Worm (Caenorhabditis elegans) whole organism, L4 larva: ENCODE measurements around the gene sav-1.

Experiments
- F26F4.8 ChIP-seq: fragments of 200-800 bp; sonication (Bioruptor generic); conservative IDR thresholded peaks from 2 replicates; pipeline ENCODE4 v1.3.6; 2022; ENCODE audit warnings: missing genetic modification characterization, missing compliant biosample characterization
- T20F7.1 ChIP-seq: fragments of 200-800 bp; sonication (Bioruptor generic); optimal IDR thresholded peaks from 2 replicates; lab custom pipeline; 2018; ENCODE audit warnings: mild to moderate bottlenecking, missing genetic modification characterization, missing compliant biosample characterization
- T26A8.4 ChIP-seq: fragments of 200-800 bp; sonication (Bioruptor generic); IDR thresholded peaks from 2 replicates; pipeline ENCODE4 v1.3.6; 2022; ENCODE audit warnings: missing genetic modification characterization, missing compliant biosample characterization
- Y105C5A.15 ChIP-seq: fragments of 200-800 bp; sonication (Bioruptor generic); IDR thresholded peaks from 2 replicates; pipeline ENCODE4 v1.3.6; 2022; ENCODE audit warnings: missing genetic modification characterization, missing compliant biosample characterization
- aha-1 ChIP-seq: fragments of 150-350 bp; peaks from one replicate; lab custom pipeline; 2014; ENCODE audit warnings: missing biosample characterization, missing genetic modification characterization
- ceh-20 ChIP-seq: fragments of 200-800 bp; sonication (Bioruptor generic); IDR thresholded peaks from 2 replicates; pipeline ENCODE4 v1.3.6; 2022; ENCODE audit warnings: missing genetic modification reagents, missing genetic modification characterization, missing compliant biosample characterization
- ceh-44 ChIP-seq: fragments of 200-800 bp; sonication (Bioruptor generic); IDR thresholded peaks from 2 replicates; pipeline ENCODE4 v1.3.6; 2022; ENCODE audit warnings: missing genetic modification reagents, missing genetic modification characterization, missing compliant biosample characterization
- ctbp-1 ChIP-seq: fragments of 200-800 bp; sonication (Bioruptor generic); IDR thresholded peaks from 2 replicates; pipeline ENCODE4 v1.3.6; 2022; ENCODE audit warnings: missing genetic modification reagents, missing genetic modification characterization, missing compliant biosample characterization
- daf-16 ChIP-seq, 3 experiments: sonication (generic microtip); optimal IDR thresholded peaks; 2 replicates each; lab custom pipeline; 2016 to 2017; ENCODE audit warnings: missing genetic modification characterization in 3 of 3, missing genetic modification reagents in 3 of 3, mild to moderate bottlenecking in 2 of 3, missing compliant biosample characterization in 2 of 3, missing biosample characterization in 1 of 3, moderate library complexity in 1 of 3
- daf-19 ChIP-seq: fragments of 200-800 bp; sonication (Bioruptor generic); conservative IDR thresholded peaks from 2 replicates; pipeline ENCODE4 v1.3.6; 2022; ENCODE audit warnings: missing genetic modification characterization, missing compliant biosample characterization
- dmd-6 ChIP-seq: fragments of 200-800 bp; sonication (Bioruptor generic); IDR thresholded peaks from 2 replicates; pipeline ENCODE4 v1.3.6; 2022; ENCODE audit warnings: missing genetic modification reagents, missing genetic modification characterization, missing compliant biosample characterization
- dmd-9 ChIP-seq: fragments of 200-800 bp; sonication (Bioruptor generic); IDR thresholded peaks from 2 replicates; pipeline ENCODE4 v1.3.6; 2022; ENCODE audit warnings: missing genetic modification reagents, missing genetic modification characterization, missing compliant biosample characterization
- dve-1 ChIP-seq: sonication (generic microtip); optimal IDR thresholded peaks from 2 replicates; lab custom pipeline; 2017; ENCODE audit warnings: antibody characterized with exemption, mild to moderate bottlenecking, missing genetic modification characterization, missing compliant biosample characterization; ENCODE audit not compliant: insufficient read depth
- egl-27 ChIP-seq: sonication (generic microtip); optimal IDR thresholded peaks from 3 replicates; lab custom pipeline; 2017; ENCODE audit warnings: missing biosample characterization, missing genetic modification reagents, missing genetic modification characterization
- hif-1 ChIP-seq, 2 experiments: sonication (generic microtip); optimal IDR thresholded peaks; 2 replicates each; lab custom pipeline; 2016 to 2017; ENCODE audit warnings: missing compliant biosample characterization in 2 of 2, missing genetic modification characterization in 2 of 2, missing genetic modification reagents in 2 of 2, missing genotype in 2 of 2, mild to moderate bottlenecking in 1 of 2
- hlh-11 ChIP-seq: fragments of 200-800 bp; sonication (Bioruptor generic); optimal IDR thresholded peaks from 2 replicates; lab custom pipeline; 2018; ENCODE audit warnings: mild to moderate bottlenecking, missing genetic modification characterization, missing compliant biosample characterization
- hlh-30 ChIP-seq: sonication (generic microtip); optimal IDR thresholded peaks from 2 replicates; lab custom pipeline; 2017; ENCODE audit warnings: antibody characterized with exemption, mild to moderate bottlenecking, missing genetic modification characterization, missing compliant biosample characterization; ENCODE audit not compliant: insufficient read depth
- hmg-1.1 ChIP-seq: fragments of 200-800 bp; sonication (Bioruptor generic); IDR thresholded peaks from 2 replicates; pipeline ENCODE4 v1.3.6; 2022; ENCODE audit warnings: missing genetic modification reagents, missing genetic modification characterization, missing compliant biosample characterization
- lir-3 ChIP-seq: sonication (generic microtip); optimal IDR thresholded peaks from 2 replicates; lab custom pipeline; 2016; ENCODE audit warnings: mild to moderate bottlenecking, missing genetic modification characterization, missing compliant biosample characterization
- lsy-2 ChIP-seq, 2 experiments: fragments of 150-350 bp in 1 of 2; sonication (generic microtip) in 1 of 2; optimal IDR thresholded peaks; 2 replicates each; lab custom pipeline; 2014 to 2017; ENCODE audit warnings: missing biosample characterization in 2 of 2, missing genetic modification characterization in 2 of 2
- madf-5 ChIP-seq, 2 experiments: fragments of 200-800 bp; sonication (Bioruptor generic); IDR thresholded peaks; 2 replicates each; pipeline ENCODE4 v1.3.6; 2022; ENCODE audit warnings: missing compliant biosample characterization in 2 of 2, missing genetic modification characterization in 2 of 2
- madf-9 ChIP-seq: fragments of 200-800 bp; sonication (Bioruptor generic); conservative IDR thresholded peaks from 2 replicates; pipeline ENCODE4 v1.3.6; 2022; ENCODE audit warnings: missing genetic modification reagents, missing genetic modification characterization, missing compliant biosample characterization
- mdl-1 ChIP-seq, 2 experiments: fragments of 150-350 bp in 1 of 2; sonication (generic microtip) in 1 of 2; optimal IDR thresholded peaks; 2 replicates each; lab custom pipeline; 2014 to 2017; ENCODE audit warnings: missing biosample characterization in 2 of 2, missing genetic modification characterization in 2 of 2
- mdt-29 ChIP-seq: fragments of 200-800 bp; sonication (Bioruptor generic); IDR thresholded peaks from 2 replicates; pipeline ENCODE4 v1.3.6; 2022; ENCODE audit warnings: missing genetic modification reagents, missing genetic modification characterization, missing compliant biosample characterization
- mep-1 ChIP-seq: fragments of 150-350 bp; sonication (generic microtip); optimal IDR thresholded peaks from 3 replicates; lab custom pipeline; 2014; ENCODE audit warnings: missing biosample characterization, missing genetic modification characterization
- mes-2 ChIP-seq: sonication (generic microtip); optimal IDR thresholded peaks from 2 replicates; lab custom pipeline; 2016; ENCODE audit warnings: missing genotype, mild to moderate bottlenecking, missing genetic modification characterization, missing compliant biosample characterization; ENCODE audit not compliant: poor library complexity, severe bottlenecking
- mxl-3 ChIP-seq: fragments of 200-800 bp; sonication (Bioruptor generic); optimal IDR thresholded peaks from 2 replicates; lab custom pipeline; 2018; ENCODE audit warnings: mild to moderate bottlenecking, missing genetic modification characterization, missing compliant biosample characterization
- nhr-102 ChIP-seq: sonication (generic microtip); optimal IDR thresholded peaks from 2 replicates; lab custom pipeline; 2016; ENCODE audit warnings: mild to moderate bottlenecking, missing genetic modification characterization, moderate library complexity, missing compliant biosample characterization
- nhr-25 ChIP-seq: sonication (generic microtip); optimal IDR thresholded peaks from 2 replicates; lab custom pipeline; 2017; ENCODE audit warnings: missing genetic modification characterization, mild to moderate bottlenecking, missing compliant biosample characterization, antibody characterized with exemption, moderate library complexity, borderline replicate concordance; ENCODE audit not compliant: insufficient read depth
- nhr-76 ChIP-seq: fragments of 150-350 bp; optimal IDR thresholded peaks from 2 replicates; lab custom pipeline; 2014; ENCODE audit warnings: missing biosample characterization, missing genetic modification characterization
- set-16 ChIP-seq: fragments of 200-800 bp; sonication (Bioruptor generic); IDR thresholded peaks from 2 replicates; pipeline ENCODE4 v1.3.6; 2022; ENCODE audit warnings: missing genetic modification reagents, missing genetic modification characterization, missing compliant biosample characterization
- snpc-4 ChIP-seq: fragments of 150-350 bp; optimal IDR thresholded peaks from 2 replicates; lab custom pipeline; 2014; ENCODE audit warnings: missing biosample characterization, missing genetic modification characterization
- spr-1 ChIP-seq: sonication (generic microtip); optimal IDR thresholded peaks from 2 replicates; lab custom pipeline; 2016; ENCODE audit warnings: mild to moderate bottlenecking, missing genetic modification characterization, missing compliant biosample characterization
- tra-1 ChIP-seq: fragments of 200-800 bp; sonication (Bioruptor generic); IDR thresholded peaks from 2 replicates; pipeline ENCODE4 v1.3.6; 2022; ENCODE audit warnings: missing genetic modification reagents, missing genetic modification characterization, missing compliant biosample characterization
- unc-62 ChIP-seq, 3 experiments: fragments of 150-350 bp in 1 of 3; sonication (generic microtip); optimal IDR thresholded peaks in 2 of 3; peaks in 1 of 3; 1 replicate in 1 of 3; 2 replicates in 2 of 3; lab custom pipeline; 2014 to 2017; ENCODE audit warnings: missing biosample characterization in 3 of 3, missing genetic modification characterization in 3 of 3, missing genetic modification reagents in 3 of 3, missing genotype in 1 of 3
- zag-1 ChIP-seq: fragments of 150-350 bp; optimal IDR thresholded peaks from 2 replicates; lab custom pipeline; 2014; ENCODE audit warnings: missing biosample characterization, missing genetic modification characterization

sav-1 gene

ce11 chrX:2328873-2329272, 41.9 kb upstream of the sav-1 start (continued):
- TF ChIP-seq hif-1 (tag; optimal IDR thresholded peaks at IDR 0.05; lab: Kevin White, UChicago) (no peak), mep-1 (tag; lab: Kevin White, UChicago) (peak; percentile 10), daf-16 (GFP tag; optimal IDR thresholded peaks at IDR 0.05; lab: Kevin White, UChicago) (peak in 1 of 2 experiments; percentile 53), daf-16 (tag; optimal IDR thresholded peaks at IDR 0.05; lab: Kevin White, UChicago) (peak; percentile 51), F26F4.8 (GFP tag; lab: Robert Waterston, UW) (no peak), lsy-2 (tag; optimal IDR thresholded peaks at IDR 0.05; lab: Kevin White, UChicago) (peak in 1 of 2 experiments; percentile 41), daf-19 (no peak), T20F7.1 (GFP tag; lab: Kevin White, UChicago) (no peak), snpc-4 (peak; percentile 86), nhr-76 (tag; lab: Kevin White, UChicago) (no peak), egl-27 (tag; lab: Kevin White, UChicago) (no peak), madf-9 (GFP tag; lab: Robert Waterston, UW) (no peak), Y105C5A.15 (GFP tag; lab: Robert Waterston, UW) (no peak), spr-1 (tag; lab: Kevin White, UChicago) (no peak), ceh-44 (GFP tag; lab: Robert Waterston, UW) (peak; percentile 7; the same call in 1 of the 2 replicates)

ce11 chrX:2321758-2322157, 34.8 kb upstream of the sav-1 start:
- TF ChIP-seq dmd-9 (GFP tag; lab: Robert Waterston, UW) = 0 out of 2 replicates have a peak, but pooled peaks have one; percentile 21
- peak; percentile 49 for TF ChIP-seq hlh-30
- TF ChIP-seq mdt-29 (GFP tag; lab: Robert Waterston, UW) = no peak
- peak; percentile 11 for TF ChIP-seq mes-2
- TF ChIP-seq aha-1 (tag; lab: Kevin White, UChicago) = peak; percentile 51
- TF ChIP-seq Y105C5A.15 (GFP tag; lab: Robert Waterston, UW) = no peak
- TF ChIP-seq mdl-1 (tag; optimal IDR thresholded peaks at IDR 0.05; lab: Kevin White, UChicago) = peak in 1 of 2 experiments; percentile 35
- no peak for TF ChIP-seq nhr-25 (tag; lab: Kevin White, UChicago)
- TF ChIP-seq spr-1 (tag; lab: Kevin White, UChicago) = no peak
- no peak for TF ChIP-seq madf-5 (GFP tag; IDR thresholded peaks at IDR 0.05; lab: Robert Waterston, UW)
- no peak for TF ChIP-seq nhr-102 (tag; lab: Kevin White, UChicago)
- TF ChIP-seq unc-62 (GFP tag; optimal IDR thresholded peaks at IDR 0.05 in 1 of 2; lab: Kevin White, UChicago) = peak in 1 of 2 experiments; percentile 24
- no peak for TF ChIP-seq unc-62 (tag; optimal IDR thresholded peaks at IDR 0.05; lab: Kevin White, UChicago)
- TF ChIP-seq T26A8.4 (GFP tag; lab: Robert Waterston, UW) = no peak
- TF ChIP-seq lir-3 (tag; lab: Kevin White, UChicago) = no peak
- TF ChIP-seq dve-1 (tag; lab: Kevin White, UChicago) = no peak
- peak; percentile 67 for TF ChIP-seq hlh-11
- TF ChIP-seq ceh-20 (GFP tag; lab: Robert Waterston, UW) = 0 out of 2 replicates have a peak, but pooled peaks have one; percentile 49
- TF ChIP-seq tra-1 (GFP tag; lab: Robert Waterston, UW) = 0 out of 2 replicates have a peak, but pooled peaks have one; percentile 41
- TF ChIP-seq mxl-3 (GFP tag; lab: Kevin White, UChicago) = peak; percentile 84
- TF ChIP-seq dmd-6 = peak; percentile 42; the same call in 1 of the 2 replicates
- peak; percentile 59 for TF ChIP-seq set-16
- no peak for TF ChIP-seq zag-1 (tag; lab: Kevin White, UChicago)
- TF ChIP-seq ctbp-1 (GFP tag; lab: Robert Waterston, UW) = 0 out of 2 replicates have a peak, but pooled peaks have one; percentile 13
- peak; percentile 47 for TF ChIP-seq hmg-1.1 (GFP tag; lab: Robert Waterston, UW)
- peak in 1 of 2 experiments; percentile 7 for TF ChIP-seq daf-16 (GFP tag; optimal IDR thresholded peaks at IDR 0.05; lab: Kevin White, UChicago)
- no peak for TF ChIP-seq daf-16 (tag; optimal IDR thresholded peaks at IDR 0.05; lab: Kevin White, UChicago)
- peak in 1 of 2 experiments; percentile 34 for TF ChIP-seq hif-1 (tag; optimal IDR thresholded peaks at IDR 0.05; lab: Kevin White, UChicago)
